Worm (Caenorhabditis elegans) whole organism, early embryonic: ENCODE results near the gene Y25C1A.7.

Source experiments
- B0310.2 ChIP-seq: sonication (generic microtip); optimal IDR thresholded peaks from 2 replicates; lab custom pipeline; 2016; ENCODE audit warnings: mild to moderate bottlenecking, missing genetic modification characterization, missing compliant biosample characterization
- F13C5.2 ChIP-seq: sonication (generic microtip); optimal IDR thresholded peaks from 2 replicates; lab custom pipeline; 2017; ENCODE audit warnings: mild to moderate bottlenecking, missing genetic modification characterization, inconsistent platforms, missing compliant biosample characterization
- aly-1 ChIP-seq: sonication (generic microtip); optimal IDR thresholded peaks from 2 replicates; lab custom pipeline; 2016; ENCODE audit warnings: missing genetic modification characterization, missing compliant biosample characterization
- ama-1 ChIP-seq: fragments of 150-350 bp; optimal IDR thresholded peaks from 2 replicates; lab custom pipeline; 2014
- flt-1 ChIP-seq: fragments of 200-800 bp; sonication (Bioruptor generic); IDR thresholded peaks from 2 replicates; pipeline ENCODE4 v1.3.6; 2022; ENCODE audit warnings: missing genetic modification characterization, missing compliant biosample characterization
- hmg-4 ChIP-seq: fragments of 200-800 bp; sonication (Bioruptor generic); optimal IDR thresholded peaks from 2 replicates; lab custom pipeline; 2018; ENCODE audit warnings: mild to moderate bottlenecking, missing genetic modification characterization, missing compliant biosample characterization
- hnd-1 ChIP-seq: sonication (generic microtip); optimal IDR thresholded peaks from 2 replicates; lab custom pipeline; 2016; ENCODE audit warnings: missing genetic modification characterization, missing compliant biosample characterization
- pes-1 ChIP-seq: fragments of 200-800 bp; sonication (Bioruptor generic); IDR thresholded peaks from 2 replicates; pipeline ENCODE4 v1.3.6; 2022; ENCODE audit warnings: missing genetic modification reagents, missing genetic modification characterization, missing compliant biosample characterization
- scrt-1 ChIP-seq: fragments of 200-800 bp; sonication (Bioruptor generic); IDR thresholded peaks from 2 replicates; pipeline ENCODE4 v1.3.6; 2022; ENCODE audit warnings: missing genetic modification characterization, missing compliant biosample characterization
- sea-1 ChIP-seq: fragments of 200-800 bp; sonication (Bioruptor generic); conservative IDR thresholded peaks from 2 replicates; pipeline ENCODE4 v1.3.6; 2022; ENCODE audit warnings: missing genetic modification characterization, missing compliant biosample characterization
- tbx-11 ChIP-seq: fragments of 200-800 bp; sonication (Bioruptor generic); IDR thresholded peaks from 2 replicates; pipeline ENCODE4 v1.3.6; 2022; ENCODE audit warnings: missing genetic modification characterization, missing compliant biosample characterization
- tbx-37 ChIP-seq: fragments of 200-800 bp; sonication (Bioruptor generic); conservative IDR thresholded peaks from 2 replicates; pipeline ENCODE4 v1.3.6; 2022; ENCODE audit warnings: missing genetic modification reagents, missing genetic modification characterization, missing compliant biosample characterization
- tra-4 ChIP-seq: sonication (generic microtip); optimal IDR thresholded peaks from 2 replicates; lab custom pipeline; 2017; ENCODE audit warnings: missing genetic modification characterization, missing compliant biosample characterization

- TF ChIP-seq tbx-37 (GFP tag; lab: Robert Waterston, UW) (no peak), sea-1 (GFP tag; lab: Robert Waterston, UW) (no peak), tra-4 (tag; lab: Kevin White, UChicago) (no peak), ama-1 (lab: Kevin White, UChicago) (no peak), aly-1 (no peak), hnd-1 (tag; lab: Kevin White, UChicago) (no peak), F13C5.2 (no peak), B0310.2 (tag; lab: Kevin White, UChicago) (no peak), scrt-1 (GFP tag; lab: Robert Waterston, UW) (no peak), pes-1 (GFP tag; lab: Robert Waterston, UW) (no peak), flt-1 (GFP tag; lab: Robert Waterston, UW) (no peak), hmg-4 (GFP tag; lab: Kevin White, UChicago) (no peak), tbx-11 (GFP tag; lab: Robert Waterston, UW) (no peak)
These were observed 47.4 kb downstream of the Y25C1A.7 start, which contains the start of gene clec-2 for ce11 chrII:3023381-3023935.
